Worm (Caenorhabditis elegans): ENCODE measurements around the gene sca-1.

DNA sequence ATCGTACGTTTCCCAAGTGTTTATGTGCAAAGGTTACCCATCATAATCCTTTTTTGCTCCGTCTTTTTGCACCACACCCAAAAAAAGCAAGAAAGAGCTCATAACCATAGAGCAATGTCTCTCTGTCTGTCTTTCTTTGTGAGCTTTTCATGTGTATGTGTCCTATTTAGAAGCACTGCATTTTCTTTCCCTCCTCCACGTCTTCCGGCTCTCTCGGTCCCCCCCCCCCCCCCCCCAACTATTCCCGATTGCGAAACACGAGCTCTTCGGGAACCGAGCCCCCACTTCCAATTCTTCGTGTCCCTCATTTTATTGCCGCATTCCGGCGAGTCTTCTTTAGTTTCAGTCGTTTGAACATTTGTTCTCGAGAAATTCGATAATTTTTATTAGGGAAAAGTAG is 9.8 kb downstream of the sca-1 start:
- TF ChIP-seq ztf-11 (tag; optimal IDR thresholded peaks at IDR 0.05) = no peak
- no peak for TF ChIP-seq mab-5 (tag; optimal IDR thresholded peaks at IDR 0.05)
- no peak for TF ChIP-seq ces-1 (GFP tag; optimal IDR thresholded peaks at IDR 0.05)
- no peak for TF ChIP-seq mep-1 (tag; optimal IDR thresholded peaks at IDR 0.05)
- no peak for TF ChIP-seq nhr-2 (tag; optimal IDR thresholded peaks at IDR 0.05)
- TF ChIP-seq nhr-12 (tag; optimal IDR thresholded peaks at IDR 0.05) = no peak
- TF ChIP-seq flh-1 (GFP tag; optimal IDR thresholded peaks at IDR 0.05) = no peak

All from whole organism, mixed stage, embryonic.